Worm (Caenorhabditis elegans) whole organism, L1 larva: ENCODE data around the gene hlh-32.
A peak's percentile ranks its signal among the peaks of the same experiment; 100 is the strongest.

Source experiments
- F16B12.6 ChIP-seq: fragments of 150-350 bp; optimal IDR thresholded peaks from 2 replicates; lab custom pipeline; 2014; ENCODE audit warnings: missing biosample characterization, missing genetic modification characterization
- alr-1 ChIP-seq: fragments of 200-800 bp; sonication (Bioruptor generic); optimal IDR thresholded peaks from 2 replicates; lab custom pipeline; 2018; ENCODE audit warnings: borderline replicate concordance, mild to moderate bottlenecking, missing genetic modification characterization, missing compliant biosample characterization
- aly-2 ChIP-seq: fragments of 150-350 bp; optimal IDR thresholded peaks from 2 replicates; lab custom pipeline; 2014; ENCODE audit warnings: missing biosample characterization, missing genetic modification characterization
- blmp-1 ChIP-seq: fragments of 150-350 bp; optimal IDR thresholded peaks from 2 replicates; lab custom pipeline; 2014; ENCODE audit warnings: missing biosample characterization, missing genetic modification characterization
- ceh-63 ChIP-seq: fragments of 200-800 bp; sonication (Bioruptor generic); optimal IDR thresholded peaks from 2 replicates; lab custom pipeline; 2018; ENCODE audit warnings: mild to moderate bottlenecking, missing genetic modification characterization, missing compliant biosample characterization
- ceh-8 ChIP-seq: fragments of 200-800 bp; sonication (Bioruptor generic); optimal IDR thresholded peaks from 2 replicates; lab custom pipeline; 2018; ENCODE audit warnings: mild to moderate bottlenecking, missing genetic modification characterization, moderate library complexity, missing compliant biosample characterization
- ceh-82 ChIP-seq, 3 experiments: fragments of 150-350 bp in 1 of 3; sonication (generic microtip) in 2 of 3; optimal IDR thresholded peaks; 2 replicates each; lab custom pipeline; 2014 to 2017; ENCODE audit warnings: missing biosample characterization in 3 of 3, missing genetic modification characterization in 3 of 3
- ces-1 ChIP-seq: fragments of 150-350 bp; optimal IDR thresholded peaks from 2 replicates; lab custom pipeline; 2014; ENCODE audit warnings: missing biosample characterization, missing genetic modification reagents, missing genetic modification characterization
- dpl-1 ChIP-seq, 3 experiments: fragments of 150-350 bp in 2 of 3; sonication (generic microtip) in 1 of 3; optimal IDR thresholded peaks; 2 replicates each; lab custom pipeline; 2014 to 2017; ENCODE audit warnings: missing biosample characterization in 3 of 3, missing genetic modification characterization in 3 of 3, missing genetic modification reagents in 3 of 3
- dsc-1 ChIP-seq: sonication (generic microtip); optimal IDR thresholded peaks from 2 replicates; lab custom pipeline; 2016; ENCODE audit warnings: mild to moderate bottlenecking, missing genetic modification characterization, missing compliant biosample characterization
- efl-1 ChIP-seq, 4 experiments: fragments of 150-350 bp; optimal IDR thresholded peaks in 3 of 4; peaks in 1 of 4; 1 replicate in 1 of 4; 2 replicates in 3 of 4; lab custom pipeline; 2014; ENCODE audit warnings: missing biosample characterization in 2 of 4, missing genetic modification characterization in 2 of 4, missing genetic modification reagents in 2 of 4
- egl-13 ChIP-seq: sonication (generic microtip); optimal IDR thresholded peaks from 2 replicates; lab custom pipeline; 2016; ENCODE audit warnings: missing genotype, missing genetic modification reagents, missing genetic modification characterization, missing compliant biosample characterization
- egl-27 ChIP-seq, 2 experiments: fragments of 150-350 bp in 1 of 2; sonication (generic microtip); optimal IDR thresholded peaks; 3 replicates each; lab custom pipeline; 2017 to 2018; ENCODE audit warnings: missing biosample characterization in 2 of 2, missing genetic modification characterization in 2 of 2, missing genetic modification reagents in 2 of 2
- elt-2 ChIP-seq: sonication (generic microtip); optimal IDR thresholded peaks from 2 replicates; lab custom pipeline; 2016; ENCODE audit warnings: missing genetic modification characterization, mild to moderate bottlenecking, inconsistent platforms, missing compliant biosample characterization, missing genetic modification reagents
- elt-3 ChIP-seq, 6 experiments: fragments of 150-350 bp in 1 of 6; sonication (generic microtip); optimal IDR thresholded peaks; 2 replicates each; lab custom pipeline; 2017 to 2018; ENCODE audit warnings: missing biosample characterization in 6 of 6, missing genetic modification characterization in 6 of 6, inconsistent platforms in 1 of 6
- fkh-10 ChIP-seq: sonication (generic microtip); optimal IDR thresholded peaks from 2 replicates; lab custom pipeline; 2017; ENCODE audit warnings: missing biosample characterization, missing genetic modification reagents, missing genetic modification characterization
- fos-1 ChIP-seq: fragments of 150-350 bp; optimal IDR thresholded peaks from 2 replicates; lab custom pipeline; 2014; ENCODE audit warnings: missing biosample characterization, missing genetic modification characterization
- grh-1 ChIP-seq: fragments of 200-800 bp; sonication (Bioruptor generic); IDR thresholded peaks from 2 replicates; pipeline ENCODE4 v1.3.6; 2022; ENCODE audit warnings: missing genetic modification reagents, missing genetic modification characterization, missing compliant biosample characterization
- hlh-17 ChIP-seq: fragments of 200-800 bp; sonication (Bioruptor generic); optimal IDR thresholded peaks from 2 replicates; lab custom pipeline; 2018; ENCODE audit warnings: missing genetic modification characterization, mild to moderate bottlenecking, missing compliant biosample characterization, moderate library complexity, borderline replicate concordance
- hlh-4 ChIP-seq: sonication (generic microtip); optimal IDR thresholded peaks from 2 replicates; lab custom pipeline; 2016; ENCODE audit warnings: mild to moderate bottlenecking, missing genetic modification characterization, missing compliant biosample characterization
- hpl-2 ChIP-seq: fragments of 150-350 bp; optimal IDR thresholded peaks from 2 replicates; lab custom pipeline; 2014; ENCODE audit warnings: missing biosample characterization, missing genetic modification reagents, missing genetic modification characterization
- irx-1 ChIP-seq: sonication (generic microtip); optimal IDR thresholded peaks from 2 replicates; lab custom pipeline; 2016; ENCODE audit warnings: missing genetic modification characterization, missing compliant biosample characterization
- isw-1 ChIP-seq: fragments of 200-800 bp; sonication (Bioruptor generic); IDR thresholded peaks from 2 replicates; pipeline ENCODE4 v1.3.6; 2022; ENCODE audit warnings: missing genetic modification characterization, missing compliant biosample characterization
- jun-1 ChIP-seq: fragments of 150-350 bp; optimal IDR thresholded peaks from 2 replicates; lab custom pipeline; 2014; ENCODE audit warnings: missing biosample characterization, missing genetic modification reagents, missing genetic modification characterization
- lin-39 ChIP-seq: fragments of 150-350 bp; optimal IDR thresholded peaks from 2 replicates; lab custom pipeline; 2014; ENCODE audit warnings: missing biosample characterization, missing genetic modification reagents, missing genetic modification characterization
- lir-3 ChIP-seq: sonication (generic microtip); optimal IDR thresholded peaks from 2 replicates; lab custom pipeline; 2016; ENCODE audit warnings: mild to moderate bottlenecking, missing genetic modification characterization, moderate library complexity, missing compliant biosample characterization; ENCODE audit not compliant: poor library complexity
- mab-9 ChIP-seq: fragments of 200-800 bp; sonication (Bioruptor generic); IDR thresholded peaks from 2 replicates; pipeline ENCODE4 v1.3.6; 2022; ENCODE audit warnings: missing genetic modification reagents, missing genetic modification characterization, missing compliant biosample characterization
- mdl-1 ChIP-seq, 2 experiments: fragments of 150-350 bp; optimal IDR thresholded peaks; 2 replicates each; lab custom pipeline; 2014 to 2017; ENCODE audit warnings: missing biosample characterization in 2 of 2, missing genetic modification characterization in 2 of 2, inconsistent platforms in 1 of 2
- mef-2 ChIP-seq: fragments of 150-350 bp; optimal IDR thresholded peaks from 2 replicates; lab custom pipeline; 2014; ENCODE audit warnings: missing biosample characterization, missing genetic modification characterization
- nhr-12 ChIP-seq: sonication (generic microtip); optimal IDR thresholded peaks from 2 replicates; lab custom pipeline; 2017; ENCODE audit warnings: missing biosample characterization, missing genetic modification characterization
- nhr-28 ChIP-seq: fragments of 150-350 bp; optimal IDR thresholded peaks from 2 replicates; lab custom pipeline; 2014; ENCODE audit warnings: missing biosample characterization, missing genetic modification characterization
- nhr-47 ChIP-seq: sonication (generic microtip); optimal IDR thresholded peaks from 2 replicates; lab custom pipeline; 2016; ENCODE audit warnings: mild to moderate bottlenecking, missing genetic modification characterization, moderate library complexity, missing compliant biosample characterization
- nhr-71 ChIP-seq: sonication (generic microtip); optimal IDR thresholded peaks from 2 replicates; lab custom pipeline; 2016; ENCODE audit warnings: mild to moderate bottlenecking, missing genetic modification characterization, moderate library complexity, missing compliant biosample characterization
- nhr-77 ChIP-seq: fragments of 150-350 bp; optimal IDR thresholded peaks from 2 replicates; lab custom pipeline; 2014; ENCODE audit warnings: missing biosample characterization, missing genetic modification characterization
- nhr-85 ChIP-seq: sonication (generic microtip); peaks from one replicate; lab custom pipeline; 2016; ENCODE audit warnings: missing genetic modification characterization, inconsistent platforms, missing compliant biosample characterization
- pag-3 ChIP-seq: sonication (generic microtip); optimal IDR thresholded peaks from 2 replicates; lab custom pipeline; 2017; ENCODE audit warnings: missing genetic modification characterization, mild to moderate bottlenecking, missing compliant biosample characterization, antibody characterized with exemption, borderline replicate concordance; ENCODE audit not compliant: insufficient read depth
- pax-3 ChIP-seq: fragments of 200-800 bp; sonication (Bioruptor generic); optimal IDR thresholded peaks from 2 replicates; lab custom pipeline; 2018; ENCODE audit warnings: mild to moderate bottlenecking, missing genetic modification characterization, moderate library complexity, missing compliant biosample characterization
- skn-1 ChIP-seq: fragments of 150-350 bp; optimal IDR thresholded peaks from 2 replicates; lab custom pipeline; 2014; ENCODE audit warnings: missing biosample characterization, missing genetic modification characterization
- snu-23 ChIP-seq: sonication (generic microtip); optimal IDR thresholded peaks from 2 replicates; lab custom pipeline; 2016; ENCODE audit warnings: missing genetic modification characterization, missing compliant biosample characterization
- sox-4 ChIP-seq: sonication (generic microtip); optimal IDR thresholded peaks from 2 replicates; lab custom pipeline; 2016; ENCODE audit warnings: missing genetic modification characterization, missing compliant biosample characterization
- tbx-2 ChIP-seq: sonication (generic microtip); optimal IDR thresholded peaks from 2 replicates; lab custom pipeline; 2016; ENCODE audit warnings: missing genetic modification characterization, missing compliant biosample characterization
- tlp-1 ChIP-seq: fragments of 150-350 bp; optimal IDR thresholded peaks from 2 replicates; lab custom pipeline; 2014; ENCODE audit warnings: missing biosample characterization, missing genetic modification characterization
- vab-15 ChIP-seq: sonication (generic microtip); optimal IDR thresholded peaks from 2 replicates; lab custom pipeline; 2017; ENCODE audit warnings: missing genotype, mild to moderate bottlenecking, missing genetic modification characterization, missing compliant biosample characterization
- xbp-1 ChIP-seq: sonication (generic microtip); optimal IDR thresholded peaks from 2 replicates; lab custom pipeline; 2016; ENCODE audit warnings: missing genetic modification characterization, missing compliant biosample characterization
- ztf-4 ChIP-seq: fragments of 150-350 bp; optimal IDR thresholded peaks from 2 replicates; lab custom pipeline; 2014; ENCODE audit warnings: missing biosample characterization, missing genetic modification characterization

Gene hlh-32

ce11 chrIV:16180898-16181482 is 48.7 kb downstream of the hlh-32 start (continued):
- TF ChIP-seq fkh-10 (GFP tag; lab: Kevin White, UChicago) (no peak), ces-1 (no peak), sox-4 (tag; lab: Kevin White, UChicago) (no peak), elt-3 (tag; optimal IDR thresholded peaks at IDR 0.05; lab: Kevin White, UChicago) (peak; percentile 62 to 96 (median 91)), mab-9 (GFP tag; lab: Robert Waterston, UW) (no peak), isw-1 (no peak), nhr-71 (peak; percentile 92), nhr-12 (no peak), dpl-1 (GFP tag; optimal IDR thresholded peaks at IDR 0.05; lab: Kevin White, UChicago) (peak in 1 of 3 experiments; percentile 12), hlh-4 (tag; lab: Kevin White, UChicago) (no peak), pax-3 (tag; lab: Kevin White, UChicago) (no peak), lir-3 (tag; lab: Kevin White, UChicago) (no peak), tlp-1 (tag; lab: Kevin White, UChicago) (no peak), egl-27 (tag; optimal IDR thresholded peaks at IDR 0.05; lab: Kevin White, UChicago) (no peak), skn-1 (tag; lab: Kevin White, UChicago) (no peak), jun-1 (tag; lab: Kevin White, UChicago) (peak; percentile 67), snu-23 (peak; percentile 73), mef-2 (no peak), lin-39 (tag; lab: Kevin White, UChicago) (no peak), ztf-4 (tag; lab: Kevin White, UChicago) (peak; percentile 49), fos-1 (tag; lab: Kevin White, UChicago) (no peak), ceh-8 (GFP tag; lab: Kevin White, UChicago) (no peak), F16B12.6 (tag; lab: Kevin White, UChicago) (no peak), grh-1 (GFP tag; lab: Robert Waterston, UW) (no peak; the same call in 1 of the 2 replicates), mdl-1 (tag; optimal IDR thresholded peaks at IDR 0.05; lab: Kevin White, UChicago) (peak in 1 of 2 experiments; percentile 77), efl-1 (optimal IDR thresholded peaks at IDR 0.05; lab: Kevin White, UChicago) (peak; percentile 15 to 24), efl-1 (GFP tag; optimal IDR thresholded peaks at IDR 0.05 in 1 of 2; lab: Kevin White, UChicago) (peak in 1 of 2 experiments; percentile 94), vab-15 (tag; lab: Kevin White, UChicago) (peak; percentile 31), nhr-28 (tag; lab: Kevin White, UChicago) (no peak), egl-13 (tag; lab: Kevin White, UChicago) (no peak), hpl-2 (GFP tag; lab: Kevin White, UChicago) (peak; percentile 62), alr-1 (tag; lab: Kevin White, UChicago) (no peak), nhr-47 (tag; lab: Kevin White, UChicago) (peak; percentile 61), ceh-82 (tag; optimal IDR thresholded peaks at IDR 0.05; lab: Kevin White, UChicago) (peak in 2 of 3 experiments; percentile 7 to 20), ceh-63 (GFP tag; lab: Kevin White, UChicago) (no peak), tbx-2 (peak; percentile 77), hlh-17 (GFP tag; lab: Kevin White, UChicago) (no peak), pag-3 (tag; lab: Kevin White, UChicago) (peak; percentile 50), aly-2 (tag; lab: Kevin White, UChicago) (no peak), xbp-1 (peak; percentile 37), dsc-1 (tag; lab: Kevin White, UChicago) (no peak), irx-1 (tag; lab: Kevin White, UChicago) (no peak), blmp-1 (tag; lab: Kevin White, UChicago) (peak; percentile 77), nhr-77 (tag; lab: Kevin White, UChicago) (peak; percentile 66), elt-2 (tag; lab: Kevin White, UChicago) (peak; percentile 97), nhr-85 (tag; lab: Kevin White, UChicago) (peak; percentile 99)
